Fruit fly (Drosophila melanogaster) whole organism, wandering third instar larva: ENCODE data around the gene CG15283.

Source experiments
- CG32264 ChIP-seq: fragments of 200-800 bp; sonication (Bioruptor generic); optimal IDR thresholded peaks from 2 replicates; lab custom pipeline; 2016; ENCODE audit warnings: missing biosample characterization, missing genetic modification characterization
- CG9705 ChIP-seq: fragments of 200-800 bp; sonication (Bioruptor generic); optimal IDR thresholded peaks from 2 replicates; lab custom pipeline; 2018; ENCODE audit warnings: missing biosample characterization, mild to moderate bottlenecking, missing genetic modification characterization
- Dif ChIP-seq: fragments of 200-275, 200-300 bp; sonication (Bioruptor generic); optimal IDR thresholded peaks from 2 replicates; lab custom pipeline; 2018; ENCODE audit warnings: missing biosample characterization, missing genetic modification characterization; ENCODE audit not compliant: partially characterized antibody
- GATAd ChIP-seq: sonication (Bioruptor generic); optimal IDR thresholded peaks from 2 replicates; lab custom pipeline; 2016; ENCODE audit warnings: missing biosample characterization, missing genetic modification characterization
- HLH106 ChIP-seq: fragments of 200-800 bp; optimal IDR thresholded peaks from 3 replicates; lab custom pipeline; 2019; ENCODE audit warnings: missing biosample characterization, mild to moderate bottlenecking, missing genetic modification characterization, moderate library complexity
- Hnf4 ChIP-seq: fragments of 200-800 bp; sonication (Bioruptor generic); optimal IDR thresholded peaks from 2 replicates; lab custom pipeline; 2016; ENCODE audit warnings: missing biosample characterization, mild to moderate bottlenecking, missing genetic modification characterization
- Hr83 ChIP-seq: fragments of 200-300 bp; sonication (Bioruptor generic); optimal IDR thresholded peaks from 2 replicates; lab custom pipeline; 2016; ENCODE audit warnings: missing biosample characterization, mild to moderate bottlenecking, missing genetic modification characterization, moderate library complexity; ENCODE audit not compliant: poor library complexity, severe bottlenecking
- Mio ChIP-seq: sonication (Bioruptor generic); optimal IDR thresholded peaks from 2 replicates; lab custom pipeline; 2016; ENCODE audit warnings: missing biosample characterization, missing genetic modification characterization
- Myc ChIP-seq: fragments of >200 bp; optimal IDR thresholded peaks from 2 replicates; lab custom pipeline; 2017
- N ChIP-seq: fragments of >200 bp; optimal IDR thresholded peaks from 2 replicates; lab custom pipeline; 2018; ENCODE audit warnings: missing biosample characterization, missing external identifiers, missing genetic modification characterization
- OdsH ChIP-seq: fragments of 200-800 bp; sonication (Bioruptor generic); optimal IDR thresholded peaks from 2 replicates; lab custom pipeline; 2016; ENCODE audit warnings: missing biosample characterization, mild to moderate bottlenecking, missing genetic modification characterization
- Rel ChIP-seq, 2 experiments: fragments of 200-800 bp; sonication (Bioruptor generic) in 1 of 2; optimal IDR thresholded peaks; 2 replicates in 1 of 2; 3 replicates in 1 of 2; lab custom pipeline; 2016 to 2019; ENCODE audit warnings: mild to moderate bottlenecking in 2 of 2, missing biosample characterization in 2 of 2, missing genetic modification characterization in 2 of 2, moderate library complexity in 1 of 2
- Sp1 ChIP-seq: fragments of 200-800 bp; sonication (Bioruptor generic); optimal IDR thresholded peaks from 3 replicates; lab custom pipeline; 2019; ENCODE audit warnings: missing biosample characterization, mild to moderate bottlenecking, missing genetic modification characterization, moderate library complexity
- Vsx2 ChIP-seq: fragments of 200-300, 225-300 bp; sonication (Bioruptor generic); optimal IDR thresholded peaks from 2 replicates; lab custom pipeline; 2018; ENCODE audit warnings: missing biosample characterization, missing genetic modification characterization; ENCODE audit not compliant: partially characterized antibody
- br ChIP-seq: fragments of 200-800 bp; sonication (Bioruptor generic); optimal IDR thresholded peaks from 2 replicates; lab custom pipeline; 2016; ENCODE audit warnings: missing biosample characterization, missing genetic modification characterization
- brk ChIP-seq: fragments of 200-800 bp; sonication (Bioruptor generic); optimal IDR thresholded peaks from 2 replicates; lab custom pipeline; 2016; ENCODE audit warnings: missing biosample characterization, mild to moderate bottlenecking, missing genetic modification characterization
- dl ChIP-seq, 2 experiments: fragments of 175-275, 200-275 bp in 1 of 2; fragments of 200-275 bp in 1 of 2; sonication (Bioruptor generic); optimal IDR thresholded peaks; lab custom pipeline; 2018; ENCODE audit warnings: mild to moderate bottlenecking in 2 of 2, missing biosample characterization in 2 of 2, missing genetic modification characterization in 2 of 2, moderate library complexity in 2 of 2; ENCODE audit not compliant: partially characterized antibody in 2 of 2, insufficient read depth in 1 of 2
- dmrt93B ChIP-seq: fragments of 200-800 bp; sonication (Bioruptor generic); optimal IDR thresholded peaks from 2 replicates; lab custom pipeline; 2018; ENCODE audit warnings: missing biosample characterization, mild to moderate bottlenecking, missing genetic modification characterization
- dsf ChIP-seq: sonication (Bioruptor generic); optimal IDR thresholded peaks from 2 replicates; lab custom pipeline; 2016; ENCODE audit warnings: missing biosample characterization, missing genetic modification characterization, borderline replicate concordance
- ey ChIP-seq: fragments of 200-800 bp; sonication (Bioruptor generic); optimal IDR thresholded peaks from 2 replicates; lab custom pipeline; 2016; ENCODE audit warnings: missing biosample characterization, missing genetic modification characterization
- foxo ChIP-seq, 2 experiments: fragments of 200-800 bp; sonication (Bioruptor generic); optimal IDR thresholded peaks; 2 replicates in 1 of 2; 3 replicates in 1 of 2; lab custom pipeline; 2016 to 2017; ENCODE audit warnings: missing biosample characterization in 2 of 2, missing genetic modification characterization in 2 of 2
- fru ChIP-seq: fragments of 200-800 bp; sonication (Bioruptor generic); optimal IDR thresholded peaks from 3 replicates; lab custom pipeline; 2016; ENCODE audit warnings: missing biosample characterization, mild to moderate bottlenecking, missing genetic modification characterization
- jim ChIP-seq: fragments of 175-275, 200-325 bp; sonication (Bioruptor generic); optimal IDR thresholded peaks from 2 replicates; lab custom pipeline; 2016; ENCODE audit warnings: missing biosample characterization, mild to moderate bottlenecking, missing genetic modification characterization
- lola ChIP-seq: fragments of >200 bp; optimal IDR thresholded peaks from 2 replicates; lab custom pipeline; 2017; ENCODE audit warnings: missing biosample characterization, missing genetic modification characterization
- pan ChIP-seq: fragments of >200 bp; optimal IDR thresholded peaks from 2 replicates; lab custom pipeline; 2017
- psq ChIP-seq: fragments of 200-800 bp; sonication (Bioruptor generic); optimal IDR thresholded peaks from 3 replicates; lab custom pipeline; 2017; ENCODE audit warnings: missing biosample characterization, mild to moderate bottlenecking, missing genetic modification characterization, moderate library complexity
- rgr ChIP-seq: fragments of 200-800 bp; sonication (Bioruptor generic); optimal IDR thresholded peaks from 3 replicates; lab custom pipeline; 2016; ENCODE audit warnings: missing biosample characterization, mild to moderate bottlenecking, missing genetic modification characterization
- sage ChIP-seq: fragments of 200-800 bp; sonication (Bioruptor generic); optimal IDR thresholded peaks from 2 replicates; lab custom pipeline; 2016; ENCODE audit warnings: missing biosample characterization, mild to moderate bottlenecking, missing genetic modification characterization
- sv ChIP-seq: fragments of 200-800 bp; sonication (Bioruptor generic); optimal IDR thresholded peaks from 3 replicates; lab custom pipeline; 2016; ENCODE audit warnings: missing biosample characterization, missing genetic modification characterization
- tai ChIP-seq: sonication (Bioruptor generic); optimal IDR thresholded peaks from 2 replicates; lab custom pipeline; 2016; ENCODE audit warnings: missing biosample characterization, missing genetic modification characterization
- usp ChIP-seq: fragments of >200 bp; optimal IDR thresholded peaks from 2 replicates; lab custom pipeline; 2017; ENCODE audit warnings: missing biosample characterization, missing genetic modification characterization
- woc ChIP-seq: sonication (Bioruptor generic); optimal IDR thresholded peaks from 2 replicates; lab custom pipeline; 2016; ENCODE audit warnings: missing biosample characterization, mild to moderate bottlenecking, missing genetic modification characterization

The CG15283 gene

dm6 chr2L:14474987-14475386 is 24.3 kb upstream of the CG15283 start:
- peak; percentile 56 for TF ChIP-seq fru (GFP tag; lab: Kevin White, UChicago)
- peak; percentile 41 for TF ChIP-seq Sp1
- TF ChIP-seq Rel (GFP tag; optimal IDR thresholded peaks at IDR 0.05; lab: Kevin White, UChicago): no peak
- no peak for TF ChIP-seq Rel (tag; optimal IDR thresholded peaks at IDR 0.05; lab: Kevin White, UChicago)
- TF ChIP-seq foxo (GFP tag; optimal IDR thresholded peaks at IDR 0.05; lab: Kevin White, UChicago): peak in 1 of 2 experiments; percentile 53
- no peak for TF ChIP-seq Mio (GFP tag; lab: Kevin White, UChicago)
- no peak for TF ChIP-seq lola (GFP tag; lab: Kevin White, UChicago)
- peak; percentile 8 for TF ChIP-seq psq (GFP tag; lab: Kevin White, UChicago)
- TF ChIP-seq tai (GFP tag; lab: Kevin White, UChicago): no peak
- TF ChIP-seq ey: no peak
- TF ChIP-seq dsf (GFP tag; lab: Kevin White, UChicago): no peak
- TF ChIP-seq Hnf4 (GFP tag; lab: Kevin White, UChicago): peak; percentile 5
- no peak for TF ChIP-seq sage (GFP tag; lab: Kevin White, UChicago)
- TF ChIP-seq CG9705: no peak
- no peak for TF ChIP-seq Vsx2 (GFP tag; lab: Kevin White, UChicago)
- no peak for TF ChIP-seq GATAd
- TF ChIP-seq Hr83 (GFP tag; lab: Kevin White, UChicago): no peak
- no peak for TF ChIP-seq dl (GFP tag; optimal IDR thresholded peaks at IDR 0.05; lab: Kevin White, UChicago; ENCODE audit: insufficient read depth in 1 of 2, partially characterized antibody in 2 of 2)
- no peak for TF ChIP-seq CG32264 (GFP tag; lab: Kevin White, UChicago)
- TF ChIP-seq pan (lab: Kevin White, UChicago): no peak
- no peak for TF ChIP-seq brk (GFP tag; lab: Kevin White, UChicago)
- peak; percentile 47 for TF ChIP-seq HLH106 (tag; lab: Kevin White, UChicago)
- TF ChIP-seq br (GFP tag; lab: Kevin White, UChicago): peak; percentile 12
- TF ChIP-seq Myc (lab: Kevin White, UChicago): no peak
- TF ChIP-seq N (GFP tag; lab: Kevin White, UChicago): no peak
- TF ChIP-seq OdsH (GFP tag; lab: Kevin White, UChicago): no peak
- TF ChIP-seq dmrt93B (GFP tag; lab: Kevin White, UChicago): peak; percentile 12
- TF ChIP-seq, all 38 proteins: peak for 8

- TF ChIP-seq Myc (lab: Kevin White, UChicago) (no peak), jim (no peak), woc (GFP tag; lab: Kevin White, UChicago) (no peak), Mio (GFP tag; lab: Kevin White, UChicago) (no peak), Dif (GFP tag; lab: Kevin White, UChicago) (no peak), brk (GFP tag; lab: Kevin White, UChicago) (no peak), usp (GFP tag; lab: Kevin White, UChicago) (no peak), psq (GFP tag; lab: Kevin White, UChicago) (no peak)
Measured at dm6 chr2L:14474400-14474799, 23.7 kb upstream of the CG15283 start.

dm6 chr2L:14469728-14470127 is 19.0 kb upstream of the CG15283 start:
- peak; percentile 18 for TF ChIP-seq psq (GFP tag; lab: Kevin White, UChicago)
- TF ChIP-seq sage (GFP tag; lab: Kevin White, UChicago): no peak
- TF ChIP-seq ey: no peak
- no peak for TF ChIP-seq brk (GFP tag; lab: Kevin White, UChicago)

- TF ChIP-seq sv (no peak), OdsH (GFP tag; lab: Kevin White, UChicago) (peak; percentile 29), CG9705 (no peak), rgr (GFP tag; lab: Kevin White, UChicago) (peak; percentile 29), Rel (GFP tag; optimal IDR thresholded peaks at IDR 0.05; lab: Kevin White, UChicago) (no peak), Rel (tag; optimal IDR thresholded peaks at IDR 0.05; lab: Kevin White, UChicago) (no peak), tai (GFP tag; lab: Kevin White, UChicago) (peak; percentile 10), foxo (GFP tag; optimal IDR thresholded peaks at IDR 0.05; lab: Kevin White, UChicago) (peak in 1 of 2 experiments; percentile 23), Hr83 (GFP tag; lab: Kevin White, UChicago) (no peak)
Measured at dm6 chr2L:14464974-14465373, 14.3 kb upstream of the CG15283 start.
